Worm (Caenorhabditis elegans): ENCODE measurements around the gene phf-10.

phf-10 gene

DNA sequence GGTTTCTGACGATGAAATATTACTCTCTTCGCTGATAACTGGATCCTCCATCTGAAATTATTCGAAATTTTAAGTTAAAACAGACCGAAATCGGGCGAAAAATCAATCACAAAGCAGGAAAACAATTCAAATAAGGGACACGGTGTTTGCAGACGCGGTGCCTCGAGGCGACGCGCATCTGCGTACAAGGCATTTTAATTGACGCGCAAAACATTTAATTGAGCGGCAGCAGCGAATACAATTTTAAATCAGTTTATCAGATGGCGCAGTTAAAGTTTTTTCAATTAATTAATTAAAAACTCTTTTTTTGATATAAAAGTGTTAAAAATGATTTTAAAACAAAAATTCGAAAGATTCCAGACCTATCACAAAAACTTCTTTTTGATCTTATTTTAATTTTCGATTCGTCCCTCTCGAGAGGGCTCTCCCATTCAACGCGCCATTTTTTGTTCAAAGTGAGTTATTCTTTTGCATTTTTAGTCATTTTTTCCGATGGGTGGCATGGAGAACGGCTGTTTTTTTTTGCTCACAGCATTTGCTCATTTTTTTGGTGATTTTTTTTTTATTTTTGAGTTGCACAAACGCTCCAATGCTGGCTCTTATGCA lies at the start of gene phf-10:
Gene phf-10 (minus strand): TSS at position 81 of the 606 bp plus-strand sequence.
- TF ChIP-seq ceh-45 (GFP tag; IDR thresholded peaks at IDR 0.05): no peak
- TF ChIP-seq dve-1 (tag; optimal IDR thresholded peaks at IDR 0.05): no peak
- no peak for TF ChIP-seq K02D7.2 (tag; optimal IDR thresholded peaks at IDR 0.05)
- TF ChIP-seq ceh-19 (GFP tag; optimal IDR thresholded peaks at IDR 0.05): peak; percentile 48
- no peak for TF ChIP-seq pha-4 (tag; optimal IDR thresholded peaks at IDR 0.05)
- TF ChIP-seq fkh-10 (GFP tag; optimal IDR thresholded peaks at IDR 0.05): no peak
- no peak for TF ChIP-seq nhr-232 (tag; optimal IDR thresholded peaks at IDR 0.05)
- no peak for TF ChIP-seq syd-9 (tag; optimal IDR thresholded peaks at IDR 0.05)
- TF ChIP-seq nfya-1 (tag; optimal IDR thresholded peaks at IDR 0.05): peak; percentile 35
- no peak for TF ChIP-seq sdc-2 (tag; optimal IDR thresholded peaks at IDR 0.05)
- no peak for TF ChIP-seq C38D4.7 (GFP tag; optimal IDR thresholded peaks at IDR 0.05)
- no peak for TF ChIP-seq che-1 (tag; optimal IDR thresholded peaks at IDR 0.05)
- TF ChIP-seq ceh-14 (tag; optimal IDR thresholded peaks at IDR 0.05): peak; percentile 54
- TF ChIP-seq elt-2 (tag; optimal IDR thresholded peaks at IDR 0.05): peak; percentile 14
- TF ChIP-seq ceh-48 (tag; optimal IDR thresholded peaks at IDR 0.05): peak; percentile 11
- TF ChIP-seq tbx-7 (tag; optimal IDR thresholded peaks at IDR 0.05): no peak
- no peak for TF ChIP-seq pat-9 (tag; optimal IDR thresholded peaks at IDR 0.05)
- TF ChIP-seq Y22D7AL.16 (tag; optimal IDR thresholded peaks at IDR 0.05): no peak
- peak; percentile 45 for TF ChIP-seq unc-42 (tag; optimal IDR thresholded peaks at IDR 0.05)
- no peak for TF ChIP-seq ceh-31 (tag; optimal IDR thresholded peaks at IDR 0.05)
- no peak for TF ChIP-seq sox-2 (GFP tag; IDR thresholded peaks at IDR 0.05)
- no peak for TF ChIP-seq zip-5 (tag; optimal IDR thresholded peaks at IDR 0.05)
- TF ChIP-seq ttx-3 (tag; optimal IDR thresholded peaks at IDR 0.05): peak; percentile 18
- peak; percentile 19 for TF ChIP-seq ceh-34 (tag; optimal IDR thresholded peaks at IDR 0.05)
- TF ChIP-seq pax-1 (tag; optimal IDR thresholded peaks at IDR 0.05): no peak
- TF ChIP-seq K09A11.1 (tag; optimal IDR thresholded peaks at IDR 0.05; ENCODE audit: insufficient read depth): no peak
- TF ChIP-seq rnt-1 (tag; optimal IDR thresholded peaks at IDR 0.05): no peak

ce11 chrV:360068-360467 lies 48.7 kb upstream of the phf-10 start:
- TF ChIP-seq unc-3 (GFP tag; conservative IDR thresholded peaks at IDR 0.05): no peak
- no peak for TF ChIP-seq unc-3 (tag; optimal IDR thresholded peaks at IDR 0.05)
- TF ChIP-seq elt-4 (tag; optimal IDR thresholded peaks at IDR 0.05): no peak
- no peak for TF ChIP-seq nhr-11 (tag; optimal IDR thresholded peaks at IDR 0.05)
- TF ChIP-seq ceh-24 (tag; optimal IDR thresholded peaks at IDR 0.05): no peak
- TF ChIP-seq unc-55 (GFP tag; optimal IDR thresholded peaks at IDR 0.05): no peak
- no peak for TF ChIP-seq hlh-30 (tag; optimal IDR thresholded peaks at IDR 0.05; ENCODE audit: insufficient read depth)
- no peak for TF ChIP-seq dve-1 (tag; optimal IDR thresholded peaks at IDR 0.05)
- TF ChIP-seq sox-4 (tag; optimal IDR thresholded peaks at IDR 0.05): no peak
- no peak for TF ChIP-seq ceh-45 (GFP tag; IDR thresholded peaks at IDR 0.05)
- TF ChIP-seq pag-3 (tag; optimal IDR thresholded peaks at IDR 0.05; ENCODE audit: borderline replicate concordance): no peak
- no peak for TF ChIP-seq pqm-1 (tag; optimal IDR thresholded peaks at IDR 0.05)
- no peak for TF ChIP-seq hlh-6 (tag; optimal IDR thresholded peaks at IDR 0.05)
- TF ChIP-seq C38D4.7 (GFP tag; optimal IDR thresholded peaks at IDR 0.05): no peak
- no peak for TF ChIP-seq ceh-6 (GFP tag; optimal IDR thresholded peaks at IDR 0.05)
- no peak for TF ChIP-seq che-1 (tag; optimal IDR thresholded peaks at IDR 0.05)
- TF ChIP-seq eyg-1 (tag; optimal IDR thresholded peaks at IDR 0.05): no peak

DNA sequence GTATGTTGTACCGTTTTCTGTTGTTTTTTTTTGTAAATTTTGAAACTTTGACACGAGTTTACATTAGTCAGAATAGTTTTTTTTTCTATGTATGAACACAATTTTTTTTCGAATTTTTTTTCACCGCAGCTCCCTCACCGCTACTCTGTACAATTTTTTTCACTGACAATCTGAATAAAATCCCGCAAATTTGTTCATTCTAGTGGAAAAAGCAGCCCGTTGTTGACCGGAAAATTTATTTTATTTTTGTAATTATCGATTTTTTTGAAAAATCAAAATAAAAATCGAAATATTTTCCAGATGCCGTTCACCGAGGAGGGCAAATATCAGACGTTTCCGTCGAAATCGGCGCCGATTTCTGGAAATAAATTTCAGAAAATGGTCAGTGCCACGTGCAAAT lies 48.1 kb upstream of the phf-10 start, which contains the start of gene T22H9.1:
Gene T22H9.1 (plus strand): TSS at position 301 of the 400 bp plus-strand sequence.
- no peak for TF ChIP-seq npax-4 (tag; optimal IDR thresholded peaks at IDR 0.05)
- TF ChIP-seq ceh-48 (tag; optimal IDR thresholded peaks at IDR 0.05): no peak
- no peak for TF ChIP-seq pat-9 (tag; optimal IDR thresholded peaks at IDR 0.05)
- no peak for TF ChIP-seq madf-2 (tag; optimal IDR thresholded peaks at IDR 0.05)

Measured in whole organism, late embryonic.